Fruit fly (Drosophila melanogaster) whole organism, embryonic: ENCODE measurements around the gene JMJD4.

Experiments used
- Abd-B ChIP-seq: fragments of 200-800 bp; sonication (Bioruptor generic); optimal IDR thresholded peaks from 2 replicates; lab custom pipeline; 2018; ENCODE audit warnings: missing biosample characterization, mild to moderate bottlenecking, missing genetic modification characterization, moderate library complexity
- Ada2b ChIP-seq: fragments of 200-800 bp; sonication (Bioruptor generic); IDR thresholded peaks from 2 replicates; pipeline ENCODE4 v1.3.6; 2022; ENCODE audit warnings: missing biosample characterization, missing genetic modification characterization
- CG17361 ChIP-seq: fragments of 200-800 bp; sonication (Bioruptor generic); IDR thresholded peaks from 3 replicates; pipeline ENCODE4 v1.3.6; 2022; ENCODE audit warnings: missing biosample characterization, missing genetic modification characterization
- CG6683 ChIP-seq: fragments of 200-800 bp; sonication (Bioruptor generic); optimal IDR thresholded peaks from 2 replicates; lab custom pipeline; 2017; ENCODE audit warnings: missing biosample characterization, mild to moderate bottlenecking, missing genetic modification characterization, missing genetic modification reagents
- GATAe ChIP-seq: fragments of 200-800 bp; sonication (Bioruptor generic); conservative IDR thresholded peaks from 2 replicates; pipeline ENCODE4 v1.3.6; 2022; ENCODE audit warnings: missing biosample characterization, missing genetic modification characterization
- HHEX ChIP-seq: fragments of 200-800 bp; sonication (Bioruptor generic); optimal IDR thresholded peaks from 3 replicates; lab custom pipeline; 2017; ENCODE audit warnings: missing biosample characterization, mild to moderate bottlenecking, missing genetic modification characterization, missing genetic modification reagents
- Spps ChIP-seq: fragments of 200-800 bp; sonication (Bioruptor generic); optimal IDR thresholded peaks from 2 replicates; lab custom pipeline; 2018; ENCODE audit warnings: missing biosample characterization, mild to moderate bottlenecking, missing genetic modification characterization
- dpn ChIP-seq, 2 experiments: fragments of 200-800 bp; sonication (Bioruptor generic); optimal IDR thresholded peaks; 3 replicates each; lab custom pipeline; 2016; ENCODE audit warnings: missing biosample characterization in 2 of 2, missing genetic modification characterization in 2 of 2
- dysf ChIP-seq: fragments of 200-800 bp; sonication (Bioruptor generic); IDR thresholded peaks from 3 replicates; pipeline ENCODE4 v1.3.6; 2022; ENCODE audit warnings: missing biosample characterization, missing genetic modification characterization
- fd102C ChIP-seq: fragments of 200-800 bp; sonication (Bioruptor generic); optimal IDR thresholded peaks from 2 replicates; lab custom pipeline; 2018; ENCODE audit warnings: missing biosample characterization, mild to moderate bottlenecking, missing genetic modification characterization, moderate library complexity
- mirr ChIP-seq: fragments of 200-800 bp; sonication (Bioruptor generic); optimal IDR thresholded peaks from 3 replicates; lab custom pipeline; 2018; ENCODE audit warnings: missing biosample characterization, mild to moderate bottlenecking, missing genetic modification characterization
- slou ChIP-seq: fragments of 200-800 bp; sonication (Bioruptor generic); optimal IDR thresholded peaks from 3 replicates; lab custom pipeline; 2016; ENCODE audit warnings: missing biosample characterization, missing genetic modification characterization
- yki ChIP-seq: fragments of >200 bp; optimal IDR thresholded peaks from 3 replicates; lab custom pipeline; 2018

dm6 chr2L:18136427-18136857 is 22.6 kb downstream of the JMJD4 start:
- TF ChIP-seq GATAe (GFP tag; lab: Robert Waterston, UW) = no peak
- TF ChIP-seq CG6683 (GFP tag; lab: Kevin White, UChicago) = no peak
- no peak for TF ChIP-seq Ada2b (GFP tag; lab: Robert Waterston, UW)
- TF ChIP-seq Spps (tag; lab: Kevin White, UChicago) = no peak
- TF ChIP-seq yki (lab: Kevin White, UChicago) = no peak
- TF ChIP-seq HHEX = peak; percentile 27
- peak; percentile 37; the same call in 1 of the 3 replicates for TF ChIP-seq dysf (GFP tag; lab: Robert Waterston, UW)
- TF ChIP-seq mirr (GFP tag; lab: Kevin White, UChicago) = peak; percentile 2
- no peak for TF ChIP-seq Abd-B (GFP tag; lab: Kevin White, UChicago)
- no peak for TF ChIP-seq CG17361 (GFP tag; lab: Robert Waterston, UW)
- TF ChIP-seq dpn (GFP tag; optimal IDR thresholded peaks at IDR 0.05; lab: Kevin White, UChicago) = peak in 1 of 2 experiments; percentile 43
- no peak for TF ChIP-seq fd102C (GFP tag; lab: Kevin White, UChicago)
- peak; percentile 4 for TF ChIP-seq slou
